Fruit fly (Drosophila melanogaster): ENCODE measurements around the gene CG14258.

Gene CG14258

dm6 chr3R:27084528-27085052 lies 8.4 kb upstream of the CG14258 start (continued):
- peak; percentile 45 for TF ChIP-seq spab (GFP tag; optimal IDR thresholded peaks at IDR 0.05)
- TF ChIP-seq ss (GFP tag; optimal IDR thresholded peaks at IDR 0.05): peak; percentile 68 to 74
- TF ChIP-seq CG31627 (GFP tag; optimal IDR thresholded peaks at IDR 0.05): no peak
- peak; percentile 6 for TF ChIP-seq CG32006 (GFP tag; optimal IDR thresholded peaks at IDR 0.05)
- no peak for TF ChIP-seq Smox (GFP tag; optimal IDR thresholded peaks at IDR 0.05)
- TF ChIP-seq CG6792 (GFP tag; optimal IDR thresholded peaks at IDR 0.05): peak; percentile 16
- TF ChIP-seq fd85E (GFP tag; optimal IDR thresholded peaks at IDR 0.05): no peak
- peak; percentile 8 for TF ChIP-seq CG6276 (GFP tag; optimal IDR thresholded peaks at IDR 0.05)
- TF ChIP-seq CG6163 (GFP tag; IDR thresholded peaks at IDR 0.05): peak; percentile 78
- TF ChIP-seq CG8319 (GFP tag; optimal IDR thresholded peaks at IDR 0.05): peak; percentile 4
- peak; percentile 64 for TF ChIP-seq Ets96B (tag; optimal IDR thresholded peaks at IDR 0.05)
- peak; percentile 19 for TF ChIP-seq topi (GFP tag; optimal IDR thresholded peaks at IDR 0.05)
- TF ChIP-seq Sox14 (GFP tag; optimal IDR thresholded peaks at IDR 0.05): no peak
- no peak for TF ChIP-seq Sox102F (GFP tag; optimal IDR thresholded peaks at IDR 0.05)
- TF ChIP-seq pdm3 (GFP tag; optimal IDR thresholded peaks at IDR 0.05): no peak
- peak; percentile 28 for TF ChIP-seq CG9139 (GFP tag; optimal IDR thresholded peaks at IDR 0.05)
- peak; percentile 21 for TF ChIP-seq CG10631 (GFP tag; optimal IDR thresholded peaks at IDR 0.05)
- TF ChIP-seq CG3919 (GFP tag; optimal IDR thresholded peaks at IDR 0.05): peak; percentile 49
- peak; percentile 46 for TF ChIP-seq CG7368 (GFP tag; optimal IDR thresholded peaks at IDR 0.05)
- no peak for TF ChIP-seq fd59A (GFP tag; optimal IDR thresholded peaks at IDR 0.05)

dm6 chr3R:27087549-27087948 lies 5.4 kb upstream of the CG14258 start, which contains the start of gene Cpr97Ea:
TSS of gene Cpr97Ea (minus strand) at chr3R:27087778.
- TF ChIP-seq CG6276 (GFP tag; optimal IDR thresholded peaks at IDR 0.05) (no peak), CG1621 (tag; optimal IDR thresholded peaks at IDR 0.05) (peak; percentile 76), ss (GFP tag; optimal IDR thresholded peaks at IDR 0.05) (peak; percentile 0 to 18), Eip78C (GFP tag) (peak; percentile 18)

dm6 chr3R:27091106-27091505 lies 1.8 kb upstream of the CG14258 start, which contains the start of gene Cpr97Eb:
TSS of gene Cpr97Eb (minus strand) at chr3R:27091130.
- TF ChIP-seq Sox102F (GFP tag; optimal IDR thresholded peaks at IDR 0.05): no peak
- TF ChIP-seq CG4318 (GFP tag; optimal IDR thresholded peaks at IDR 0.05): no peak
- no peak for TF ChIP-seq fd85E (GFP tag; optimal IDR thresholded peaks at IDR 0.05)
- TF ChIP-seq Eip78C (GFP tag): peak; percentile 18
- no peak for TF ChIP-seq Hr4 (GFP tag; optimal IDR thresholded peaks at IDR 0.05)
- TF ChIP-seq eg (GFP tag; IDR thresholded peaks at IDR 0.05): 0 out of 3 replicates have a peak, but pooled peaks have one; percentile 21
- TF ChIP-seq ss (GFP tag; optimal IDR thresholded peaks at IDR 0.05): peak in 1 of 2 experiments; percentile 43
- no peak for TF ChIP-seq spab (GFP tag; optimal IDR thresholded peaks at IDR 0.05)
- no peak for TF ChIP-seq CG10631 (GFP tag; optimal IDR thresholded peaks at IDR 0.05)
- no peak for TF ChIP-seq CG6808 (GFP tag; optimal IDR thresholded peaks at IDR 0.05)
- TF ChIP-seq Blimp-1 (GFP tag; optimal IDR thresholded peaks at IDR 0.05): peak; percentile 84
- TF ChIP-seq CG6163 (GFP tag; IDR thresholded peaks at IDR 0.05): peak; percentile 54; the same call in 2 of the 3 replicates
- TF ChIP-seq CG11294 (GFP tag; IDR thresholded peaks at IDR 0.05): no peak
- TF ChIP-seq Lpt (GFP tag; optimal IDR thresholded peaks at IDR 0.05): peak; percentile 25
- no peak for TF ChIP-seq CG31627 (GFP tag; optimal IDR thresholded peaks at IDR 0.05)
- no peak for TF ChIP-seq lz (GFP tag; optimal IDR thresholded peaks at IDR 0.05)
- TF ChIP-seq Eip75B (GFP tag; optimal IDR thresholded peaks at IDR 0.05): peak; percentile 42

- TF ChIP-seq CG11902 (GFP tag; optimal IDR thresholded peaks at IDR 0.05): peak; percentile 12
- peak; percentile 17 for TF ChIP-seq Hr39 (GFP tag; optimal IDR thresholded peaks at IDR 0.05)
- peak; percentile 3 for TF ChIP-seq fd59A (GFP tag; optimal IDR thresholded peaks at IDR 0.05)
- peak; percentile 5 for TF ChIP-seq Ets21C (GFP tag; optimal IDR thresholded peaks at IDR 0.05)
- peak; percentile 4 for TF ChIP-seq spab (GFP tag; optimal IDR thresholded peaks at IDR 0.05)
- peak; percentile 31 for TF ChIP-seq CG3032 (tag; optimal IDR thresholded peaks at IDR 0.05)
- peak; percentile 24 for TF ChIP-seq Eip75B (GFP tag; optimal IDR thresholded peaks at IDR 0.05)
- peak; percentile 36 for TF ChIP-seq achi (GFP tag; optimal IDR thresholded peaks at IDR 0.05)
- TF ChIP-seq CG8319 (GFP tag; optimal IDR thresholded peaks at IDR 0.05): no peak
- TF ChIP-seq cyc (GFP tag; optimal IDR thresholded peaks at IDR 0.05): peak; percentile 16
- peak; percentile 33 for TF ChIP-seq CG6792 (GFP tag; optimal IDR thresholded peaks at IDR 0.05)
- TF ChIP-seq CG6276 (GFP tag; optimal IDR thresholded peaks at IDR 0.05): no peak
- no peak for TF ChIP-seq Gug (GFP tag; IDR thresholded peaks at IDR 0.05)
- TF ChIP-seq vri (GFP tag; optimal IDR thresholded peaks at IDR 0.05): peak; percentile 27
- TF ChIP-seq Sox102F (GFP tag; optimal IDR thresholded peaks at IDR 0.05): no peak
- no peak for TF ChIP-seq Smox (GFP tag; optimal IDR thresholded peaks at IDR 0.05)
- peak; percentile 22; the same call in 1 of the 2 replicates for TF ChIP-seq CG15336 (GFP tag; IDR thresholded peaks at IDR 0.05)
- TF ChIP-seq CG6808 (GFP tag; optimal IDR thresholded peaks at IDR 0.05): peak; percentile 19
- peak; percentile 30 for TF ChIP-seq Ets96B (tag; optimal IDR thresholded peaks at IDR 0.05)
- peak; percentile 29; the same call in 1 of the 3 replicates for TF ChIP-seq CG8119 (GFP tag; IDR thresholded peaks at IDR 0.05)
- peak; percentile 27 for TF ChIP-seq Sox14 (GFP tag; optimal IDR thresholded peaks at IDR 0.05)
- peak; percentile 43 for TF ChIP-seq OdsH (GFP tag; optimal IDR thresholded peaks at IDR 0.05)
- peak; percentile 24 to 27 for TF ChIP-seq ss (GFP tag; optimal IDR thresholded peaks at IDR 0.05)
- TF ChIP-seq CG3919 (GFP tag; optimal IDR thresholded peaks at IDR 0.05): peak; percentile 52
- peak; percentile 44 for TF ChIP-seq CG32006 (GFP tag; optimal IDR thresholded peaks at IDR 0.05)
- TF ChIP-seq CG6854 (GFP tag; optimal IDR thresholded peaks at IDR 0.05): no peak
These were observed 680 bp upstream of the CG14258 start for dm6 chr3R:27092263-27092662.
